Worm (Caenorhabditis elegans): Measurements from ENCODE around the gene aakg-4.

ce11 chrX:2266366-2266765, 52.8 kb downstream of the aakg-4 start:
- no peak for TF ChIP-seq ceh-82 (tag; optimal IDR thresholded peaks at IDR 0.05)
- no peak for TF ChIP-seq nhr-90 (tag; optimal IDR thresholded peaks at IDR 0.05; ENCODE audit: poor library complexity)
- TF ChIP-seq fos-1 (tag; optimal IDR thresholded peaks at IDR 0.05) = no peak
